Fruit fly (Drosophila melanogaster) whole organism, embryonic: Measurements from ENCODE around the gene CG15142.

ENCODE experiments used
- B-H2 ChIP-seq: fragments of 200-800 bp; sonication (Bioruptor generic); optimal IDR thresholded peaks from 2 replicates; lab custom pipeline; 2018; ENCODE audit warnings: missing biosample characterization, mild to moderate bottlenecking, missing genetic modification characterization
- CG10979 ChIP-seq: fragments of 200-800 bp; sonication (Bioruptor generic); optimal IDR thresholded peaks from 2 replicates; lab custom pipeline; 2018; ENCODE audit warnings: missing biosample characterization, mild to moderate bottlenecking, missing genetic modification characterization, moderate library complexity
- CG11093 ChIP-seq: fragments of 200-800 bp; sonication (Bioruptor generic); IDR thresholded peaks from 3 replicates; pipeline ENCODE4 v1.3.6; 2022; ENCODE audit warnings: missing biosample characterization, missing genetic modification characterization
- CG1233 ChIP-seq: fragments of 200-800 bp; sonication (Bioruptor generic); optimal IDR thresholded peaks from 4 replicates; lab custom pipeline; 2018; ENCODE audit warnings: missing biosample characterization, mild to moderate bottlenecking, missing genetic modification characterization
- CG13775 ChIP-seq: fragments of 200-800 bp; sonication (Bioruptor generic); optimal IDR thresholded peaks from 3 replicates; lab custom pipeline; 2017; ENCODE audit warnings: missing biosample characterization, mild to moderate bottlenecking, missing genetic modification characterization
- CG15011 ChIP-seq: fragments of 200-800 bp; sonication (Bioruptor generic); optimal IDR thresholded peaks from 3 replicates; lab custom pipeline; 2018; ENCODE audit warnings: missing biosample characterization, mild to moderate bottlenecking, missing genetic modification characterization
- CG2199 ChIP-seq: fragments of 200-800 bp; sonication (Bioruptor generic); IDR thresholded peaks from 3 replicates; pipeline ENCODE4 v1.3.6; 2022; ENCODE audit warnings: missing biosample characterization, missing genetic modification characterization
- CG30020 ChIP-seq: fragments of 200-800 bp; optimal IDR thresholded peaks from 2 replicates; lab custom pipeline; 2019; ENCODE audit warnings: missing biosample characterization, mild to moderate bottlenecking, missing genetic modification characterization, moderate library complexity
- CG30403 ChIP-seq: fragments of 200-800 bp; sonication (Bioruptor generic); optimal IDR thresholded peaks from 3 replicates; lab custom pipeline; 2016; ENCODE audit warnings: missing biosample characterization, missing genetic modification characterization
- CG31441 ChIP-seq: fragments of 200-800 bp; sonication (Bioruptor generic); IDR thresholded peaks from 2 replicates; pipeline ENCODE4 v1.3.6; 2022; ENCODE audit warnings: missing biosample characterization, missing genetic modification characterization
- CG43689 ChIP-seq: fragments of 200-800 bp; sonication (Bioruptor generic); IDR thresholded peaks from 2 replicates; pipeline ENCODE4 v1.3.6; 2022; ENCODE audit warnings: missing biosample characterization, missing genetic modification characterization
- CG4730 ChIP-seq: fragments of 200-800 bp; sonication (Bioruptor generic); IDR thresholded peaks from 2 replicates; pipeline ENCODE4 v1.3.6; 2022; ENCODE audit warnings: missing biosample characterization, missing genetic modification characterization
- CG6175 ChIP-seq: fragments of 200-800 bp; sonication (Bioruptor generic); IDR thresholded peaks from 3 replicates; pipeline ENCODE4 v1.3.6; 2022; ENCODE audit warnings: missing biosample characterization, missing genetic modification characterization
- CG6813 ChIP-seq: fragments of 200-800 bp; sonication (Bioruptor generic); optimal IDR thresholded peaks from 2 replicates; lab custom pipeline; 2017; ENCODE audit warnings: missing biosample characterization, missing genetic modification characterization, mild to moderate bottlenecking, moderate library complexity, missing genetic modification reagents
- CG8089 ChIP-seq: fragments of 200-800 bp; sonication (Bioruptor generic); optimal IDR thresholded peaks from 3 replicates; lab custom pipeline; 2016; ENCODE audit warnings: missing biosample characterization, missing genetic modification characterization
- CG9932 ChIP-seq: fragments of 200-800 bp; sonication (Bioruptor generic); IDR thresholded peaks from 2 replicates; pipeline ENCODE4 v1.3.6; 2022; ENCODE audit warnings: missing biosample characterization, missing genetic modification characterization
- Chrac-16 ChIP-seq: fragments of 200-800 bp; sonication (Bioruptor generic); optimal IDR thresholded peaks from 3 replicates; lab custom pipeline; 2016; ENCODE audit warnings: missing biosample characterization, missing genetic modification characterization
- D ChIP-seq, 2 experiments: fragments of 200-800 bp in 1 of 2; fragments of >200 bp in 1 of 2; sonication (Bioruptor generic) in 1 of 2; optimal IDR thresholded peaks; 2 replicates in 1 of 2; 3 replicates in 1 of 2; lab custom pipeline; 2017; ENCODE audit warnings: mild to moderate bottlenecking in 1 of 2, missing biosample characterization in 1 of 2, missing genetic modification characterization in 1 of 2, missing genetic modification reagents in 1 of 2
- Dad ChIP-seq: fragments of 200-800 bp; sonication (Bioruptor generic); optimal IDR thresholded peaks from 3 replicates; lab custom pipeline; 2016; ENCODE audit warnings: missing biosample characterization, missing genetic modification characterization
- Drgx ChIP-seq: fragments of 200-800 bp; sonication (Bioruptor generic); IDR thresholded peaks from 2 replicates; pipeline ENCODE4 v1.3.6; 2022; ENCODE audit warnings: missing biosample characterization, missing genetic modification characterization
- H15 ChIP-seq: fragments of 200-800 bp; sonication (Bioruptor generic); IDR thresholded peaks from 3 replicates; pipeline ENCODE4 v1.3.6; 2022; ENCODE audit warnings: missing biosample characterization, missing genetic modification characterization
- Hr39 ChIP-seq: fragments of >200 bp; optimal IDR thresholded peaks from 2 replicates; lab custom pipeline; 2017
- Mad ChIP-seq: fragments of 200-800 bp; sonication (Bioruptor generic); optimal IDR thresholded peaks from 2 replicates; lab custom pipeline; 2016; ENCODE audit warnings: missing biosample characterization, missing genetic modification characterization
- Med ChIP-seq: fragments of 200-800 bp; sonication (Bioruptor generic); peaks from one replicate; lab custom pipeline; 2016; ENCODE audit warnings: missing biosample characterization, missing genetic modification characterization, mild to moderate bottlenecking, inconsistent platforms, moderate library complexity
- Nf-YA ChIP-seq: fragments of 200-800 bp; sonication (Bioruptor generic); IDR thresholded peaks from 2 replicates; pipeline ENCODE4 v1.3.6; 2022; ENCODE audit warnings: missing biosample characterization, missing genetic modification characterization
- Sin3A ChIP-seq: fragments of >200 bp; optimal IDR thresholded peaks from 2 replicates; lab custom pipeline; 2018
- Sox100B ChIP-seq: fragments of 200-800 bp; sonication (Bioruptor generic); optimal IDR thresholded peaks from 3 replicates; lab custom pipeline; 2018; ENCODE audit warnings: missing biosample characterization, mild to moderate bottlenecking, missing genetic modification characterization
- Stat92E ChIP-seq, 3 experiments: fragments of >200 bp in 2 of 3; fragments of 200-800 bp in 1 of 3; sonication (Bioruptor generic) in 1 of 3; optimal IDR thresholded peaks; 2 replicates each; lab custom pipeline; 2017 to 2019; ENCODE audit warnings: missing biosample characterization in 3 of 3, missing genetic modification characterization in 3 of 3, mild to moderate bottlenecking in 1 of 3, moderate library complexity in 1 of 3
- TFAM ChIP-seq: fragments of 200-800 bp; sonication (Bioruptor generic); optimal IDR thresholded peaks from 2 replicates; lab custom pipeline; 2017; ENCODE audit warnings: missing biosample characterization, missing genetic modification characterization, inconsistent platforms
- ap ChIP-seq: fragments of 200-800 bp; sonication (Bioruptor generic); IDR thresholded peaks from 2 replicates; pipeline ENCODE4 v1.3.6; 2022; ENCODE audit warnings: missing biosample characterization, missing genetic modification characterization
- btn ChIP-seq: fragments of 200-800 bp; sonication (Bioruptor generic); optimal IDR thresholded peaks from 2 replicates; lab custom pipeline; 2016; ENCODE audit warnings: missing biosample characterization, missing genetic modification characterization
- exex ChIP-seq: fragments of 200-800 bp; sonication (Bioruptor generic); optimal IDR thresholded peaks from 4 replicates; lab custom pipeline; 2018; ENCODE audit warnings: missing biosample characterization, mild to moderate bottlenecking, missing genetic modification characterization, moderate library complexity
- fu2 ChIP-seq: fragments of 200-800 bp; sonication (Bioruptor generic); optimal IDR thresholded peaks from 2 replicates; lab custom pipeline; 2016; ENCODE audit warnings: missing biosample characterization, missing genetic modification characterization
- gcm ChIP-seq: fragments of 200-800 bp; sonication (Bioruptor generic); optimal IDR thresholded peaks from 2 replicates; lab custom pipeline; 2019; ENCODE audit warnings: missing biosample characterization, mild to moderate bottlenecking, missing genetic modification characterization, moderate library complexity
- gcm2 ChIP-seq: fragments of 200-800 bp; sonication (Bioruptor generic); optimal IDR thresholded peaks from 2 replicates; lab custom pipeline; 2016; ENCODE audit warnings: missing biosample characterization, missing genetic modification characterization
- her ChIP-seq: fragments of 200-800 bp; sonication (Bioruptor generic); optimal IDR thresholded peaks from 2 replicates; lab custom pipeline; 2016; ENCODE audit warnings: missing biosample characterization, missing genetic modification characterization
- ind ChIP-seq: fragments of 200-800 bp; sonication (Bioruptor generic); optimal IDR thresholded peaks from 3 replicates; lab custom pipeline; 2016; ENCODE audit warnings: missing biosample characterization, missing genetic modification characterization
- ken ChIP-seq: fragments of 200-800 bp; sonication (Bioruptor generic); IDR thresholded peaks from 3 replicates; pipeline ENCODE4 v1.3.6; 2022; ENCODE audit warnings: missing biosample characterization, missing genetic modification characterization
- nmo ChIP-seq: fragments of 200-800 bp; sonication (Bioruptor generic); optimal IDR thresholded peaks from 2 replicates; lab custom pipeline; 2018; ENCODE audit warnings: missing biosample characterization, mild to moderate bottlenecking, missing genetic modification characterization, moderate library complexity
- pan ChIP-seq, 4 experiments: fragments of >200 bp in 3 of 4; fragments of 200-800 bp in 1 of 4; sonication (Bioruptor generic) in 1 of 4; optimal IDR thresholded peaks in 3 of 4; IDR thresholded peaks in 1 of 4; 2 replicates each; pipeline versions ENCODE4 v1.3.6 to Lab custom; 2017 to 2022; ENCODE audit warnings: missing biosample characterization in 2 of 4, missing genetic modification characterization in 2 of 4, mixed read lengths in 1 of 4
- pb ChIP-seq: fragments of 200-800 bp; sonication (Bioruptor generic); optimal IDR thresholded peaks from 3 replicates; lab custom pipeline; 2016; ENCODE audit warnings: missing biosample characterization, missing genetic modification characterization
- pfk ChIP-seq: fragments of 200-800 bp; sonication (Bioruptor generic); optimal IDR thresholded peaks from 2 replicates; lab custom pipeline; 2018; ENCODE audit warnings: missing biosample characterization, mild to moderate bottlenecking, missing genetic modification characterization, moderate library complexity
- psq ChIP-seq: fragments of 200-800 bp; sonication (Bioruptor generic); optimal IDR thresholded peaks from 2 replicates; lab custom pipeline; 2017; ENCODE audit warnings: missing biosample characterization, missing genetic modification characterization
- sug ChIP-seq: fragments of 200-800 bp; optimal IDR thresholded peaks from 2 replicates; lab custom pipeline; 2019; ENCODE audit warnings: missing biosample characterization, mild to moderate bottlenecking, missing genetic modification characterization, moderate library complexity
- ttk ChIP-seq: fragments of 200-800 bp; sonication (Bioruptor generic); IDR thresholded peaks from 2 replicates; pipeline ENCODE4 v2.1.2; 2022; ENCODE audit warnings: missing biosample characterization, missing genetic modification characterization
- twi ChIP-seq: fragments of 200-800 bp; optimal IDR thresholded peaks from 2 replicates; lab custom pipeline; 2019; ENCODE audit warnings: missing biosample characterization, mild to moderate bottlenecking, missing genetic modification characterization, moderate library complexity
- vfl ChIP-seq: fragments of 200-800 bp; sonication (Bioruptor generic); optimal IDR thresholded peaks from 2 replicates; lab custom pipeline; 2016; ENCODE audit warnings: missing biosample characterization, missing genetic modification characterization

Gene CG15142

DNA sequence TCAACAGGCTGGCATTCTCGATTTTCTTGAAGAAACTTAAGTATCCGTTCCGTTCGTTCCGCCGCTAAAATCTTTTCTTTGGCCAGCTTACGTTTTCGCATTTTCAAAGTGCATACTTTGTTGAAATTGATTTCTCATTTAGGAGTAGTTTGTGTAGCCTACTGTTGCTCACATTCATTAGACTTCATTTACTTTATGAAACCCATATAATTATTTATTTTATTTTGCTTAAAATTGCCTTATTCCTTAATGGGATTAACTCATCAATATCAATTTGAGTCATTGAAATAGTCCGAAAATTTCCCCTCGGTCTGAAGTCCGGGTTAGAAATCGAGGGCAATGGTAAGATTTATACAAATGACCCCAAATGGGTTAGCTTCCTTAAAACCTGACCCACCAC lies 33.5 kb upstream of the CG15142 start, which contains the start of gene CG15145:
Gene CG15145, minus strand, starts transcription at position 101 of the 400 bp plus-strand sequence.
- TF ChIP-seq ind (GFP tag; lab: Kevin White, UChicago) (no peak), CG31441 (GFP tag; lab: Robert Waterston, UW) (no peak), sug (tag; lab: Kevin White, UChicago) (no peak), exex (tag; lab: Kevin White, UChicago) (no peak), Med (no peak), pb (GFP tag; lab: Kevin White, UChicago) (no peak), CG6175 (GFP tag; lab: Robert Waterston, UW) (no peak), CG10979 (tag; lab: Kevin White, UChicago) (no peak), CG43689 (GFP tag; lab: Robert Waterston, UW) (no peak), CG30020 (tag; lab: Kevin White, UChicago) (no peak), ap (GFP tag; lab: Robert Waterston, UW) (no peak)
- TF ChIP-seq, all 482 proteins: peak for 0

DNA sequence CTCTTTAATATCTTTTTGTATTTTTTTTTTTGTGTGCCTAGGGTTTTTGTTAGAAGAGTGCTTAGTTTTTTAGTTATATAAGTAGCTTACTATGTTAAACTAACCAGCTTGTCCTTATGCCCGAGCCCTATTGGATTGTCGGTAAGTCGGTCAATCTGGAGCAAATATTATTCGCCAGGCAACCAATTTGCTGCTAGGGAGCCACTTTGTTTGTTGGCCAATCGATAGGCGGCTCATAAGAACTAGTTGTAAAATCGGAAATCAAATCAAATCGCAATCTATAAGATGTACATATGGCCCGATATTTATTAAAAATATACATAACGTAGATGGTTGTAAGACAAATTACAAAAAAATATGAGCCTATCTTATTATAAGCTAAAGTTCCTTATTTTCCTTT lies 30.4 kb upstream of the CG15142 start, which contains the start of gene CG15144:
Gene CG15144, minus strand, starts transcription at position 101 of the 400 bp plus-strand sequence.
- TF ChIP-seq CG30403 (no peak), D (optimal IDR thresholded peaks at IDR 0.05; lab: Kevin White, UChicago) (no peak), D (GFP tag; optimal IDR thresholded peaks at IDR 0.05; lab: Kevin White, UChicago) (no peak), her (GFP tag; lab: Kevin White, UChicago) (no peak), CG2199 (no peak), vfl (no peak), CG9932 (GFP tag; lab: Robert Waterston, UW) (no peak), sug (tag; lab: Kevin White, UChicago) (no peak), CG11093 (no peak), Drgx (GFP tag; lab: Robert Waterston, UW) (no peak)

dm6 chr2L:17524449-17524848 lies 25.8 kb upstream of the CG15142 start, which contains the start of gene CG15143:
Gene CG15143, minus strand, starts transcription at chr2L:17524549.
- no peak for TF ChIP-seq CG13775
- no peak for TF ChIP-seq twi
- no peak for TF ChIP-seq Hr39 (lab: Kevin White, UChicago)
- TF ChIP-seq Sin3A (lab: Kevin White, UChicago): no peak
- TF ChIP-seq CG6813 (GFP tag; lab: Kevin White, UChicago): no peak
- TF ChIP-seq Nf-YA (GFP tag; lab: Robert Waterston, UW): no peak
- TF ChIP-seq CG1233 (GFP tag; lab: Kevin White, UChicago): no peak
- TF ChIP-seq H15: no peak
- no peak for TF ChIP-seq btn (GFP tag; lab: Kevin White, UChicago)
- no peak for TF ChIP-seq CG8089
- no peak for TF ChIP-seq Sox100B
- TF ChIP-seq pfk: no peak
- no peak for TF ChIP-seq nmo (GFP tag; lab: Kevin White, UChicago)
- TF ChIP-seq psq (GFP tag; lab: Kevin White, UChicago): no peak
- no peak for TF ChIP-seq fu2 (GFP tag; lab: Kevin White, UChicago)
- TF ChIP-seq Stat92E (GFP tag; optimal IDR thresholded peaks at IDR 0.05; lab: Kevin White, UChicago): no peak

dm6 chr2L:17514090-17514715 lies 15.6 kb upstream of the CG15142 start:
- TF ChIP-seq gcm2 (no peak), CG1233 (GFP tag; lab: Kevin White, UChicago) (peak; percentile 79), B-H2 (GFP tag; lab: Kevin White, UChicago) (no peak), CG9932 (GFP tag; lab: Robert Waterston, UW) (peak; percentile 69), CG15011 (GFP tag; lab: Kevin White, UChicago) (peak; percentile 72), TFAM (GFP tag; lab: Kevin White, UChicago) (peak; percentile 73), Chrac-16 (GFP tag; lab: Kevin White, UChicago) (peak; percentile 84), gcm (GFP tag; lab: Kevin White, UChicago) (peak; percentile 90), Mad (no peak), Dad (GFP tag; lab: Kevin White, UChicago) (peak; percentile 55), ken (GFP tag; lab: Robert Waterston, UW) (peak; percentile 80), pan (optimal IDR thresholded peaks at IDR 0.05; lab: Kevin White, UChicago) (no peak), pan (GFP tag; optimal IDR thresholded peaks at IDR 0.05 in 1 of 2, IDR thresholded peaks at IDR 0.05 in 1 of 2) (peak in 1 of 2 experiments; percentile 89), CG4730 (GFP tag; lab: Robert Waterston, UW) (peak; percentile 85), ttk (GFP tag; lab: Robert Waterston, UW) (peak; percentile 86)
